Fruit fly (Drosophila melanogaster): ENCODE measurements around the gene Jig.
A peak's percentile ranks its signal among the peaks of the same experiment; 100 is the strongest.

Gene Jig

DNA sequence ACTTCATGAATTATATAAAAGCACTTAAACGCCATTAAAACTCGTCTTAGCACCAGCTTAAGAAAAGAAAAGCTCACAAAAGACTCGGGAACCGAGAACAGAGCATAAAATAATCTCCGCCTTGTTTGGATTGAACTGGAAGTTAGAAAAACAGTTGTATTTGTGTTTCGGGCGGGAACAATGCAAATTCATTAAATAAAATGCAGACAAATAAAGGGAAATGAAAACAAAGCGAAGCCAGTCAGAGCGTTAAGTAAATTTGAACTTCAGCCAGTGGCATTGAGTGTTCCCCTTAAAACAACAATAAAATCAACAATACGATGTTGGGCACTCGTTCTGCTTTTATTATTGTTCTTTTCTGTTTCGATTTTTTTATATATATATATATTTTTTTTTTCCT is 34.1 kb upstream of the Jig start (continued):
- TF ChIP-seq oc (tag; optimal IDR thresholded peaks at IDR 0.05): no peak
- peak; percentile 58 for TF ChIP-seq lab (GFP tag; optimal IDR thresholded peaks at IDR 0.05)
- no peak for TF ChIP-seq CG13624 (GFP tag; optimal IDR thresholded peaks at IDR 0.05)
- TF ChIP-seq CG11247 (GFP tag; IDR thresholded peaks at IDR 0.05): no peak
- TF ChIP-seq Asciz (GFP tag; optimal IDR thresholded peaks at IDR 0.05): peak; percentile 50
- no peak for TF ChIP-seq aop (GFP tag; IDR thresholded peaks at IDR 0.05)
- TF ChIP-seq lov (optimal IDR thresholded peaks at IDR 0.05): no peak
- TF ChIP-seq lov (GFP tag; IDR thresholded peaks at IDR 0.05): no peak
- TF ChIP-seq fd102C (GFP tag; optimal IDR thresholded peaks at IDR 0.05): no peak
- no peak for TF ChIP-seq eve (GFP tag; optimal IDR thresholded peaks at IDR 0.05)
- peak; percentile 12 for TF ChIP-seq Sox102F (GFP tag; optimal IDR thresholded peaks at IDR 0.05)
- TF ChIP-seq caup (GFP tag; optimal IDR thresholded peaks at IDR 0.05; ENCODE audit: severe bottlenecking): peak; percentile 7
- no peak for TF ChIP-seq Bteb2 (GFP tag; optimal IDR thresholded peaks at IDR 0.05)
- no peak for TF ChIP-seq otp (GFP tag; IDR thresholded peaks at IDR 0.05)
- TF ChIP-seq CG15269 (tag; optimal IDR thresholded peaks at IDR 0.05): no peak

DNA sequence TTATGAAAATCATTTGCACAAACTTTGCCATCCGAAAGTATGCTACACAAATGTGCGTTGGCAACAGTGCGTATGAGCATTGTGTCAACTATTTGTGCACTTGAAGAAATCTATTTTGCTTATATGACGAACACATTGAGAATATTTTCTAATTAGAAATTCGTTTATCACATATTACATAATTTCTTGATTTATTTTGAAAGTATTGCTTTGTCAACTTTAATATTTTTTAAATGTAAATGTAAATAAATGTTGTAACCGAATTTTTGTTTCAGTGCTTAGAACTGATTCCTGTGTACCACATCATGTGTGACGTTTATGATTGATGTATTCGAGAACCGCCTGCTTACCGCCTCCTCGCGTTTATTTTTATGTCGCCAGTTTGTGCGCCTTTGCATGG is 18.7 kb upstream of the Jig start:
- TF ChIP-seq Drgx (GFP tag; IDR thresholded peaks at IDR 0.05) (no peak), wdn (GFP tag; IDR thresholded peaks at IDR 0.05) (no peak), NC2β (GFP tag; optimal IDR thresholded peaks at IDR 0.05) (no peak), nom (GFP tag; optimal IDR thresholded peaks at IDR 0.05) (no peak), Bgb (GFP tag; IDR thresholded peaks at IDR 0.05; ENCODE audit: partially characterized antibody) (no peak), maf-S (GFP tag; optimal IDR thresholded peaks at IDR 0.05) (no peak), CG2199 (GFP tag; IDR thresholded peaks at IDR 0.05) (no peak), CG15479 (GFP tag; optimal IDR thresholded peaks at IDR 0.05) (no peak), BEAF-32 (GFP tag; optimal IDR thresholded peaks at IDR 0.05) (no peak), CG4424 (GFP tag; optimal IDR thresholded peaks at IDR 0.05) (peak; percentile 11), Asciz (GFP tag; optimal IDR thresholded peaks at IDR 0.05) (no peak), Hr51 (GFP tag; optimal IDR thresholded peaks at IDR 0.05) (peak in 1 of 2 experiments; percentile 44), cad (GFP tag; optimal IDR thresholded peaks at IDR 0.05) (no peak), Hmr (GFP tag; optimal IDR thresholded peaks at IDR 0.05) (peak; percentile 17), CG4820 (GFP tag; optimal IDR thresholded peaks at IDR 0.05) (peak; percentile 4), CG13296 (GFP tag; optimal IDR thresholded peaks at IDR 0.05) (peak; percentile 1), CG7271 (tag; optimal IDR thresholded peaks at IDR 0.05) (no peak), E2f1 (GFP tag; IDR thresholded peaks at IDR 0.05) (no peak), CG15269 (tag; optimal IDR thresholded peaks at IDR 0.05) (peak; percentile 39), hbn (GFP tag; IDR thresholded peaks at IDR 0.05; ENCODE audit: partially characterized antibody) (no peak), gce (GFP tag; IDR thresholded peaks at IDR 0.05) (0 out of 3 replicates have a peak, but pooled peaks have one; percentile 39), cas (GFP tag; IDR thresholded peaks at IDR 0.05) (no peak), yki (optimal IDR thresholded peaks at IDR 0.05) (no peak), CG8290 (GFP tag; optimal IDR thresholded peaks at IDR 0.05) (no peak), CG8290 (tag; optimal IDR thresholded peaks at IDR 0.05) (no peak), CG30431 (GFP tag; optimal IDR thresholded peaks at IDR 0.05) (no peak), stwl (tag; optimal IDR thresholded peaks at IDR 0.05) (no peak), CG31365 (tag; optimal IDR thresholded peaks at IDR 0.05) (no peak), lab (GFP tag; optimal IDR thresholded peaks at IDR 0.05) (peak; percentile 55), Awh (GFP tag; IDR thresholded peaks at IDR 0.05) (no peak), Fer1 (GFP tag; optimal IDR thresholded peaks at IDR 0.05) (peak; percentile 45), Fer3 (tag; optimal IDR thresholded peaks at IDR 0.05) (peak; percentile 40), chm (GFP tag; IDR thresholded peaks at IDR 0.05) (no peak), Ptx1 (GFP tag; IDR thresholded peaks at IDR 0.05) (no peak), Atf-2 (GFP tag; optimal IDR thresholded peaks at IDR 0.05) (no peak), disco-r (GFP tag; optimal IDR thresholded peaks at IDR 0.05) (no peak), CG8388 (GFP tag; optimal IDR thresholded peaks at IDR 0.05) (no peak), D19A (tag; optimal IDR thresholded peaks at IDR 0.05) (no peak), Nf-YA (GFP tag; IDR thresholded peaks at IDR 0.05) (no peak)
